Worm (Caenorhabditis elegans): ENCODE results near the gene F36H5.18.

- TF ChIP-seq W03F9.2 (tag; optimal IDR thresholded peaks at IDR 0.05) = no peak
- TF ChIP-seq dao-5 (tag; optimal IDR thresholded peaks at IDR 0.05) = no peak
Observed at ce11 chrII:1735145-1735544, 24.6 kb upstream of the F36H5.18 start.
